Fruit fly (Drosophila melanogaster) whole organism, adult: ENCODE results near the gene CG8460.
A peak's percentile ranks its signal among the peaks of the same experiment; 100 is the strongest.

Experiments
- CG11617 ChIP-seq: fragments of 200-800 bp; sonication (Bioruptor generic); optimal IDR thresholded peaks from 2 replicates; lab custom pipeline; 2017; ENCODE audit warnings: mild to moderate bottlenecking, missing biosample characterization, missing genetic modification reagents, missing genetic modification characterization
- CG12768 ChIP-seq: fragments of 200-800 bp; sonication (Bioruptor generic); optimal IDR thresholded peaks from 2 replicates; lab custom pipeline; 2017; ENCODE audit warnings: missing biosample characterization, missing genetic modification characterization, mild to moderate bottlenecking, moderate library complexity, missing genetic modification reagents
- CG14711 ChIP-seq: fragments of 200-800 bp; sonication (Bioruptor generic); optimal IDR thresholded peaks from 2 replicates; lab custom pipeline; 2018; ENCODE audit warnings: missing biosample characterization, mild to moderate bottlenecking, missing genetic modification characterization, moderate library complexity
- CG1620 ChIP-seq: fragments of 200-800 bp; sonication (Bioruptor generic); optimal IDR thresholded peaks from 2 replicates; lab custom pipeline; 2016; ENCODE audit warnings: missing biosample characterization, missing genetic modification characterization
- CG33017 ChIP-seq: fragments of 200-800 bp; sonication (Bioruptor generic); optimal IDR thresholded peaks from 2 replicates; lab custom pipeline; 2018; ENCODE audit warnings: missing biosample characterization, mild to moderate bottlenecking, missing genetic modification characterization, moderate library complexity
- CG5204 ChIP-seq: fragments of 200-800 bp; sonication (Bioruptor generic); optimal IDR thresholded peaks from 2 replicates; lab custom pipeline; 2016; ENCODE audit warnings: missing biosample characterization, missing genetic modification characterization
- CG7045 ChIP-seq: fragments of 200-800 bp; sonication (Bioruptor generic); optimal IDR thresholded peaks from 2 replicates; lab custom pipeline; 2017; ENCODE audit warnings: missing biosample characterization, mild to moderate bottlenecking, missing genetic modification characterization
- CG7101 ChIP-seq: fragments of 200-800 bp; sonication (Bioruptor generic); optimal IDR thresholded peaks from 2 replicates; lab custom pipeline; 2018; ENCODE audit warnings: missing biosample characterization, mild to moderate bottlenecking, missing genetic modification characterization, moderate library complexity
- Clk ChIP-seq: fragments of 200-800 bp; sonication (Bioruptor generic); optimal IDR thresholded peaks from 2 replicates; lab custom pipeline; 2017; ENCODE audit warnings: missing biosample characterization, missing genetic modification characterization
- Crg-1 ChIP-seq: fragments of 200-800 bp; sonication (Bioruptor generic); optimal IDR thresholded peaks from 2 replicates; lab custom pipeline; 2016; ENCODE audit warnings: missing biosample characterization, missing genetic modification characterization
- Hr96 ChIP-seq: fragments of 200-800 bp; sonication (Bioruptor generic); optimal IDR thresholded peaks from 2 replicates; lab custom pipeline; 2016; ENCODE audit warnings: missing biosample characterization, missing genetic modification characterization
- Mnt ChIP-seq: fragments of 200-800 bp; sonication (Bioruptor generic); optimal IDR thresholded peaks from 2 replicates; lab custom pipeline; 2016; ENCODE audit warnings: missing biosample characterization, mild to moderate bottlenecking, missing genetic modification characterization
- bab1 ChIP-seq: fragments of 200-800 bp; sonication (Bioruptor generic); optimal IDR thresholded peaks from 3 replicates; lab custom pipeline; 2019; ENCODE audit warnings: missing biosample characterization, mild to moderate bottlenecking, missing genetic modification characterization, moderate library complexity
- cic ChIP-seq: fragments of 200-800 bp; sonication (Bioruptor generic); optimal IDR thresholded peaks from 2 replicates; lab custom pipeline; 2017; ENCODE audit warnings: missing biosample characterization, mild to moderate bottlenecking, missing genetic modification characterization, moderate library complexity
- cnc ChIP-seq, 2 experiments: fragments of >200 bp; optimal IDR thresholded peaks; 2 replicates each; lab custom pipeline; 2017
- kay ChIP-seq: fragments of 200-800 bp; sonication (Bioruptor generic); peaks from one replicate; lab custom pipeline; 2016; ENCODE audit warnings: missing biosample characterization, missing genetic modification characterization, borderline replicate concordance
- ovo ChIP-seq: fragments of 200-800 bp; sonication (Bioruptor generic); optimal IDR thresholded peaks from 2 replicates; lab custom pipeline; 2016; ENCODE audit warnings: missing biosample characterization, missing genetic modification characterization
- pad ChIP-seq: fragments of 200-800 bp; sonication (Bioruptor generic); optimal IDR thresholded peaks from 3 replicates; lab custom pipeline; 2017; ENCODE audit warnings: missing biosample characterization, missing genetic modification characterization, mild to moderate bottlenecking, moderate library complexity, missing genetic modification reagents
- tj ChIP-seq: fragments of 200-800 bp; sonication (Bioruptor generic); optimal IDR thresholded peaks from 3 replicates; lab custom pipeline; 2017; ENCODE audit warnings: missing biosample characterization, mild to moderate bottlenecking, missing genetic modification characterization, moderate library complexity
- toe ChIP-seq: fragments of 200-800 bp; sonication (Bioruptor generic); optimal IDR thresholded peaks from 2 replicates; lab custom pipeline; 2016; ENCODE audit warnings: missing biosample characterization, missing genetic modification characterization

Gene CG8460

DNA sequence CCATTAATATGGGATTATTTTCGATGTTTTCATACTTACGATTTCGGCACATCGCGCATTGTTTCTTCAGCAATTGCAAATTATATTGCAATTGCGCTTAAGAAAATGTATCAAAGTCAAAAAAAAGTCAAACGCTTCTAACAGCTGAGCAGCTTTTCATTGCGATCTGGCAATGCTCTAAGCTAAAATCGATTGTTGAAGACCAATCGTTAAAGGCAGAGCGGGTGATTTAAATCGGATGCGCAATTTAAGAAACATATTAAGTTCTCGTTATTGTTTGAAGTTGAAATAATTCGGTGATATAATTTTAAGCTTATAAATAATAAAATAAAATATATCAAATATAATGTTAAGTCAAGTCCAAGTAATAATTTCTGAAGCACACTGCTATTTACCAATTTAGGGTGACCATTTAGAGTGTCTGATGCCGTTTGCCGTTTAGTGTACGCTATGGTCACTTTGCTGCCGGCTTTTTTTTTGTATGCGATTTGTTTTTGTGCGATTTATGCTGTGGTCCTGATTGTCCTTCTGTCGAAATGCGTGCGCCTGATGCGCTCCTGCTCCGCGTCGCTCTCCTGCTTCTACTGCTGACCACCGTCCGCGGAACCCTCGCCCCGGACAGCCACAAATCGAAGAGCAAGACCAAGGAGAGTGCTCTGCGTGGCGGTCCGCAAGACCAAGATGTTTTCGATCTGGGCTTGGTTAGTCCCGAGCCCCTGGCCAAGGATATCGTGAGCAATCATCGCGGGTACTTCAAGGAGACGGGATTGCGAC is at the start of gene CG8460, which contains the start of gene CG8475:
TSS of gene CG8460 (plus strand) at position 437 of the 774 bp plus-strand sequence.
TSS of gene CG8475 (minus strand) at position 162 of the 774 bp plus-strand sequence.
- TF ChIP-seq CG5204 (GFP tag; lab: Kevin White, UChicago) (no peak), Crg-1 (GFP tag; lab: Kevin White, UChicago) (peak; percentile 37)

DNA sequence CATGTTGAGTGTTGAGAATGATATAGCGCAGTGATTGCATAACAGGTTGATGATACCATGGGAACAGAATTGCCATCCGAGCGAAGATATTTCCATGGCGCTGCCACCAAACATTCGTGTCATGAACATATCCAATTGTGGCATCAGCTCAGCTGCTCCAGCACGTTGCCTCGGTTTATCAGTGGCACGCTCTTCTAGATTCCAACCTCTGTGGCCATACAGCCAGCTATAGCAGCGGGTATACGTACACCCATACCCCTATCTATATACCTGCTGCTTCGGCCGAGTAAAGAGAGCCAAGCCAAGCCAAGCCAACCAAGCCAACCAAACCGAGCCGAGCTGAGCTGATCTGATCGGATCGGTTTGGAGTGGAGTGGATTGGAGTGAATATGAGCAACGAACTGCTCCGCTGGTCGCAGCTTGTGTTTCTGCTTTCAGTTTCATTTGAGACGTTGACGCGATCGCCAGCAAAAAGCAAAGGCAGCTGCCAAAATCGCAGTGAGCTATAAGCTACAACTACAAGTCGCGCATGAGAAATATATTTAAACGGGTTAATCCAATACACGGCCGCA is 48.4 kb upstream of the CG8460 start:
- TF ChIP-seq CG33017 (tag; lab: Kevin White, UChicago), result no peak
- TF ChIP-seq Hr96, result no peak
- no peak for TF ChIP-seq toe (GFP tag; lab: Kevin White, UChicago)
- TF ChIP-seq cnc (optimal IDR thresholded peaks at IDR 0.05; lab: Kevin White, UChicago), result no peak
- TF ChIP-seq cic (GFP tag; lab: Kevin White, UChicago), result no peak
- no peak for TF ChIP-seq CG1620 (GFP tag; lab: Kevin White, UChicago)
- no peak for TF ChIP-seq kay (GFP tag; lab: Kevin White, UChicago)
- TF ChIP-seq pad (GFP tag; lab: Kevin White, UChicago), result no peak
- TF ChIP-seq CG7101 (tag; lab: Kevin White, UChicago), result no peak
- TF ChIP-seq ovo, result no peak
- TF ChIP-seq bab1 (GFP tag; lab: Kevin White, UChicago), result no peak
- no peak for TF ChIP-seq CG12768

DNA sequence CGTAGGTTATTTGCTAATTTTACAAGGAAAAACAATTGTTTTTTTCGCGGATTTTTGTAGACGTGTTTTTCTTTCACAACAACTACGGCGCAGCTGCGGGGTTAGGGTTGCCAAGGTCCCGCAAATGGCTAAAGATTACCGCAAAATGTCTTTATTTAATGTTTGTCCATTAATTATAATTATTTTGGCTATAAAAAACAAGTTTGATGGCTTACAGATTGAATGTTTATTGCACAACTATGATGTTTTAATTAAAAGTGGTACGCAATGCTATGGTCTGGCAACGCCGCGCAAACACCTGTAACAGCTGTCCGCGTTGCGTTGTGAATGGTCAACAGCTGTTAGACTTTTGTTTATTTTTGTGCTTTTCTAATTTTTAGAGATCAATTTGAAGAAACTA is 40.3 kb upstream of the CG8460 start:
- TF ChIP-seq CG7045 (GFP tag; lab: Kevin White, UChicago) (peak; percentile 70), CG11617 (GFP tag; lab: Kevin White, UChicago) (peak; percentile 79), Crg-1 (GFP tag; lab: Kevin White, UChicago) (peak; percentile 61), kay (GFP tag; lab: Kevin White, UChicago) (peak; percentile 95), tj (peak; percentile 39), cnc (optimal IDR thresholded peaks at IDR 0.05; lab: Kevin White, UChicago) (no peak), pad (GFP tag; lab: Kevin White, UChicago) (peak; percentile 47), CG5204 (GFP tag; lab: Kevin White, UChicago) (no peak), CG1620 (GFP tag; lab: Kevin White, UChicago) (peak; percentile 66), cic (GFP tag; lab: Kevin White, UChicago) (no peak), ovo (peak; percentile 16), Mnt (GFP tag; lab: Kevin White, UChicago) (peak; percentile 71), Clk (GFP tag; lab: Kevin White, UChicago) (peak; percentile 20), Hr96 (no peak), CG12768 (peak; percentile 25), CG33017 (tag; lab: Kevin White, UChicago) (peak; percentile 34), bab1 (GFP tag; lab: Kevin White, UChicago) (peak; percentile 82), CG7101 (tag; lab: Kevin White, UChicago) (peak; percentile 77), CG14711 (peak; percentile 97), toe (GFP tag; lab: Kevin White, UChicago) (peak; percentile 81)

DNA sequence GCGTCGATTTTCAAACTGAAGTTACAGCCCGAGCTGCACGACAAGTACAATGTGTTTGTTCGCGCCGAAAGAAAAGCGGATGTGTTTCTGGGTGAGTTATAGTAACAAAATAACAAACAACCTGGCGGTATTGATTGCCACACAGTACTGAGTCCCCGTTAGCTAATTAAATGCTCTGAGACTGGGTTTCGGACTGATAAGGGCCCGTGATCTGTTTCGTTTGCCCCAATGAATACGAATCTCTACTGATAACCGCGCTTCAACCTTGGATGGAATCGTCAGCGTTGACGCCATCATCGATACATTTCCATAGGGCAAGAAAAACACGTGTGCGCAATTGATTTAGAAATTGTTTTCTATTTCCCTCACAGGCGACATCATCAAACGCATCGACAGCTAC is 39.8 kb upstream of the CG8460 start:
- TF ChIP-seq bab1 (GFP tag; lab: Kevin White, UChicago) (no peak), cic (GFP tag; lab: Kevin White, UChicago) (peak; percentile 38), tj (no peak), pad (GFP tag; lab: Kevin White, UChicago) (no peak)

DNA sequence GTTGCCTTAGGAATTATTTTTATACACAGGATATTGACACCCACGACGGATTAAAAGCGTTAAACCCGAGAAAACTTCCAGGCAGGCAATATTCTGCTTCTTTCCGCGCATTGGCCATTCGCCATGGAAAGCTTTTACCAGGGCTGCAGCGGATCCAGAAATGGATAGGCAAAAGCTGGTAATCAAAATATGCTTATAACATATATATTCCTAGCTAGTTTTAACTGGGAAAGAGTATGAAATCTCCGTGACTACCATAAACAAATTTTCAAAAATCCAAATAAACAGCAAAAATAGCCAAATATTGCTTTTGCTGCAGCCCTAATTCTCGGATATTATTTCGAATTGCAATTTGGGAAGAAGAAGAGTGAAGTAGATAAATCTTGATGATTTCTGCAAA is 37.5 kb upstream of the CG8460 start, which contains the start of the genes PAPLA1 and Rbsn-5:
TSS of gene PAPLA1 (minus strand) at position 141 of the 400 bp plus-strand sequence.
TSS of gene Rbsn-5 (plus strand) at position 335 of the 400 bp plus-strand sequence.
- peak; percentile 92 for TF ChIP-seq Hr96
- peak; percentile 96 for TF ChIP-seq kay (GFP tag; lab: Kevin White, UChicago)
- peak; percentile 90 for TF ChIP-seq CG11617 (GFP tag; lab: Kevin White, UChicago)
- TF ChIP-seq CG7045 (GFP tag; lab: Kevin White, UChicago), result peak; percentile 90
- peak; percentile 92 for TF ChIP-seq Crg-1 (GFP tag; lab: Kevin White, UChicago)
- peak; percentile 80 for TF ChIP-seq Clk (GFP tag; lab: Kevin White, UChicago)
- TF ChIP-seq tj, result peak; percentile 83
- peak; percentile 96 for TF ChIP-seq toe (GFP tag; lab: Kevin White, UChicago)
- TF ChIP-seq CG7101 (tag; lab: Kevin White, UChicago), result peak; percentile 91
- peak; percentile 34 for TF ChIP-seq cic (GFP tag; lab: Kevin White, UChicago)
- TF ChIP-seq Mnt (GFP tag; lab: Kevin White, UChicago), result peak; percentile 92
- TF ChIP-seq cnc (optimal IDR thresholded peaks at IDR 0.05; lab: Kevin White, UChicago), result no peak
- TF ChIP-seq ovo, result peak; percentile 66
- peak; percentile 89 for TF ChIP-seq CG33017 (tag; lab: Kevin White, UChicago)
- no peak for TF ChIP-seq CG5204 (GFP tag; lab: Kevin White, UChicago)
- TF ChIP-seq CG14711, result peak; percentile 87
- TF ChIP-seq CG1620 (GFP tag; lab: Kevin White, UChicago), result peak; percentile 93
- TF ChIP-seq bab1 (GFP tag; lab: Kevin White, UChicago), result peak; percentile 95
- TF ChIP-seq CG12768, result peak; percentile 89
- peak; percentile 75 for TF ChIP-seq pad (GFP tag; lab: Kevin White, UChicago)

DNA sequence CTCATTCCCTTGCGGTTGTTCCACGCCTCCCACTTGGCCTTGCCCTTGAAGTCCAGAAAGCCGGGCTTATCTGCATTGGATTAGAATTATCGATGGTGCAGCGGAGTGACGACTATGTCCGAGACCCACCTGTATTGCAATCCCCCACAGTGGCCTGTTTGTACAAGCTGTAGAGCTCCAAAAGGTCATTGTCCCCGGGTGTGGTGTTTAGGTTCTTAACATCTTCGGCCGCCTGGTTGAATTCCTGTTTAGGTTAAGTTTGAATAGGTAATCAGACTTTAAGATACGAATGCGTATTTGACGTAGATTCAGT is 35.0 kb upstream of the CG8460 start:
- TF ChIP-seq kay (GFP tag; lab: Kevin White, UChicago) (no peak), CG14711 (no peak)
